Fruit fly (Drosophila melanogaster) whole organism, wandering third instar larva: ENCODE results near the gene CG31954.

ENCODE experiments used
- Abd-B ChIP-seq: fragments of >200 bp; optimal IDR thresholded peaks from 2 replicates; lab custom pipeline; 2017; ENCODE audit warnings: missing biosample characterization, missing genetic modification characterization
- CG32264 ChIP-seq: fragments of 200-800 bp; sonication (Bioruptor generic); optimal IDR thresholded peaks from 2 replicates; lab custom pipeline; 2016; ENCODE audit warnings: missing biosample characterization, missing genetic modification characterization
- CG9705 ChIP-seq: fragments of 200-800 bp; sonication (Bioruptor generic); optimal IDR thresholded peaks from 2 replicates; lab custom pipeline; 2018; ENCODE audit warnings: missing biosample characterization, mild to moderate bottlenecking, missing genetic modification characterization
- CrebA ChIP-seq: fragments of 200-800 bp; sonication (Bioruptor generic); optimal IDR thresholded peaks from 2 replicates; lab custom pipeline; 2016; ENCODE audit warnings: missing biosample characterization, mild to moderate bottlenecking, missing genetic modification characterization, borderline replicate concordance
- Dfd ChIP-seq: fragments of >200 bp; optimal IDR thresholded peaks from 2 replicates; lab custom pipeline; 2017; ENCODE audit warnings: missing biosample characterization, missing genetic modification characterization
- Dif ChIP-seq: fragments of 200-275, 200-300 bp; sonication (Bioruptor generic); optimal IDR thresholded peaks from 2 replicates; lab custom pipeline; 2018; ENCODE audit warnings: missing biosample characterization, missing genetic modification characterization; ENCODE audit not compliant: partially characterized antibody
- GATAd ChIP-seq: sonication (Bioruptor generic); optimal IDR thresholded peaks from 2 replicates; lab custom pipeline; 2016; ENCODE audit warnings: missing biosample characterization, missing genetic modification characterization
- HLH106 ChIP-seq: fragments of 200-800 bp; optimal IDR thresholded peaks from 3 replicates; lab custom pipeline; 2019; ENCODE audit warnings: missing biosample characterization, mild to moderate bottlenecking, missing genetic modification characterization, moderate library complexity
- Hnf4 ChIP-seq: fragments of 200-800 bp; sonication (Bioruptor generic); optimal IDR thresholded peaks from 2 replicates; lab custom pipeline; 2016; ENCODE audit warnings: missing biosample characterization, mild to moderate bottlenecking, missing genetic modification characterization
- Hr78 ChIP-seq: fragments of >200 bp; optimal IDR thresholded peaks from 2 replicates; lab custom pipeline; 2017; ENCODE audit warnings: missing biosample characterization, missing genetic modification characterization
- Hr83 ChIP-seq: fragments of 200-300 bp; sonication (Bioruptor generic); optimal IDR thresholded peaks from 2 replicates; lab custom pipeline; 2016; ENCODE audit warnings: missing biosample characterization, mild to moderate bottlenecking, missing genetic modification characterization, moderate library complexity; ENCODE audit not compliant: poor library complexity, severe bottlenecking
- Jra ChIP-seq: sonication (Bioruptor generic); optimal IDR thresholded peaks from 2 replicates; lab custom pipeline; 2016; ENCODE audit warnings: missing biosample characterization, missing genetic modification characterization
- Mio ChIP-seq: sonication (Bioruptor generic); optimal IDR thresholded peaks from 2 replicates; lab custom pipeline; 2016; ENCODE audit warnings: missing biosample characterization, missing genetic modification characterization
- Myc ChIP-seq: fragments of >200 bp; optimal IDR thresholded peaks from 2 replicates; lab custom pipeline; 2017
- N ChIP-seq: fragments of >200 bp; optimal IDR thresholded peaks from 2 replicates; lab custom pipeline; 2018; ENCODE audit warnings: missing biosample characterization, missing external identifiers, missing genetic modification characterization
- OdsH ChIP-seq: fragments of 200-800 bp; sonication (Bioruptor generic); optimal IDR thresholded peaks from 2 replicates; lab custom pipeline; 2016; ENCODE audit warnings: missing biosample characterization, mild to moderate bottlenecking, missing genetic modification characterization
- Rel ChIP-seq, 2 experiments: fragments of 200-800 bp; sonication (Bioruptor generic) in 1 of 2; optimal IDR thresholded peaks; 2 replicates in 1 of 2; 3 replicates in 1 of 2; lab custom pipeline; 2016 to 2019; ENCODE audit warnings: mild to moderate bottlenecking in 2 of 2, missing biosample characterization in 2 of 2, missing genetic modification characterization in 2 of 2, moderate library complexity in 1 of 2
- Sp1 ChIP-seq: fragments of 200-800 bp; sonication (Bioruptor generic); optimal IDR thresholded peaks from 3 replicates; lab custom pipeline; 2019; ENCODE audit warnings: missing biosample characterization, mild to moderate bottlenecking, missing genetic modification characterization, moderate library complexity
- Vsx2 ChIP-seq: fragments of 200-300, 225-300 bp; sonication (Bioruptor generic); optimal IDR thresholded peaks from 2 replicates; lab custom pipeline; 2018; ENCODE audit warnings: missing biosample characterization, missing genetic modification characterization; ENCODE audit not compliant: partially characterized antibody
- br ChIP-seq: fragments of 200-800 bp; sonication (Bioruptor generic); optimal IDR thresholded peaks from 2 replicates; lab custom pipeline; 2016; ENCODE audit warnings: missing biosample characterization, missing genetic modification characterization
- brk ChIP-seq: fragments of 200-800 bp; sonication (Bioruptor generic); optimal IDR thresholded peaks from 2 replicates; lab custom pipeline; 2016; ENCODE audit warnings: missing biosample characterization, mild to moderate bottlenecking, missing genetic modification characterization
- dl ChIP-seq, 2 experiments: fragments of 175-275, 200-275 bp in 1 of 2; fragments of 200-275 bp in 1 of 2; sonication (Bioruptor generic); optimal IDR thresholded peaks; lab custom pipeline; 2018; ENCODE audit warnings: mild to moderate bottlenecking in 2 of 2, missing biosample characterization in 2 of 2, missing genetic modification characterization in 2 of 2, moderate library complexity in 2 of 2; ENCODE audit not compliant: partially characterized antibody in 2 of 2, insufficient read depth in 1 of 2
- dmrt93B ChIP-seq: fragments of 200-800 bp; sonication (Bioruptor generic); optimal IDR thresholded peaks from 2 replicates; lab custom pipeline; 2018; ENCODE audit warnings: missing biosample characterization, mild to moderate bottlenecking, missing genetic modification characterization
- dsf ChIP-seq: sonication (Bioruptor generic); optimal IDR thresholded peaks from 2 replicates; lab custom pipeline; 2016; ENCODE audit warnings: missing biosample characterization, missing genetic modification characterization, borderline replicate concordance
- ey ChIP-seq: fragments of 200-800 bp; sonication (Bioruptor generic); optimal IDR thresholded peaks from 2 replicates; lab custom pipeline; 2016; ENCODE audit warnings: missing biosample characterization, missing genetic modification characterization
- foxo ChIP-seq, 2 experiments: fragments of 200-800 bp; sonication (Bioruptor generic); optimal IDR thresholded peaks; 2 replicates in 1 of 2; 3 replicates in 1 of 2; lab custom pipeline; 2016 to 2017; ENCODE audit warnings: missing biosample characterization in 2 of 2, missing genetic modification characterization in 2 of 2
- fru ChIP-seq: fragments of 200-800 bp; sonication (Bioruptor generic); optimal IDR thresholded peaks from 3 replicates; lab custom pipeline; 2016; ENCODE audit warnings: missing biosample characterization, mild to moderate bottlenecking, missing genetic modification characterization
- h ChIP-seq: fragments of 200-800 bp; sonication (Bioruptor generic); optimal IDR thresholded peaks from 3 replicates; lab custom pipeline; 2016; ENCODE audit warnings: missing biosample characterization, mild to moderate bottlenecking, missing genetic modification characterization
- jim ChIP-seq: fragments of 175-275, 200-325 bp; sonication (Bioruptor generic); optimal IDR thresholded peaks from 2 replicates; lab custom pipeline; 2016; ENCODE audit warnings: missing biosample characterization, mild to moderate bottlenecking, missing genetic modification characterization
- lola ChIP-seq: fragments of >200 bp; optimal IDR thresholded peaks from 2 replicates; lab custom pipeline; 2017; ENCODE audit warnings: missing biosample characterization, missing genetic modification characterization
- pan ChIP-seq: fragments of >200 bp; optimal IDR thresholded peaks from 2 replicates; lab custom pipeline; 2017
- psq ChIP-seq: fragments of 200-800 bp; sonication (Bioruptor generic); optimal IDR thresholded peaks from 3 replicates; lab custom pipeline; 2017; ENCODE audit warnings: missing biosample characterization, mild to moderate bottlenecking, missing genetic modification characterization, moderate library complexity
- rgr ChIP-seq: fragments of 200-800 bp; sonication (Bioruptor generic); optimal IDR thresholded peaks from 3 replicates; lab custom pipeline; 2016; ENCODE audit warnings: missing biosample characterization, mild to moderate bottlenecking, missing genetic modification characterization
- sage ChIP-seq: fragments of 200-800 bp; sonication (Bioruptor generic); optimal IDR thresholded peaks from 2 replicates; lab custom pipeline; 2016; ENCODE audit warnings: missing biosample characterization, mild to moderate bottlenecking, missing genetic modification characterization
- sv ChIP-seq: fragments of 200-800 bp; sonication (Bioruptor generic); optimal IDR thresholded peaks from 3 replicates; lab custom pipeline; 2016; ENCODE audit warnings: missing biosample characterization, missing genetic modification characterization
- tai ChIP-seq: sonication (Bioruptor generic); optimal IDR thresholded peaks from 2 replicates; lab custom pipeline; 2016; ENCODE audit warnings: missing biosample characterization, missing genetic modification characterization
- usp ChIP-seq: fragments of >200 bp; optimal IDR thresholded peaks from 2 replicates; lab custom pipeline; 2017; ENCODE audit warnings: missing biosample characterization, missing genetic modification characterization
- woc ChIP-seq: sonication (Bioruptor generic); optimal IDR thresholded peaks from 2 replicates; lab custom pipeline; 2016; ENCODE audit warnings: missing biosample characterization, mild to moderate bottlenecking, missing genetic modification characterization

CG31954 gene

DNA sequence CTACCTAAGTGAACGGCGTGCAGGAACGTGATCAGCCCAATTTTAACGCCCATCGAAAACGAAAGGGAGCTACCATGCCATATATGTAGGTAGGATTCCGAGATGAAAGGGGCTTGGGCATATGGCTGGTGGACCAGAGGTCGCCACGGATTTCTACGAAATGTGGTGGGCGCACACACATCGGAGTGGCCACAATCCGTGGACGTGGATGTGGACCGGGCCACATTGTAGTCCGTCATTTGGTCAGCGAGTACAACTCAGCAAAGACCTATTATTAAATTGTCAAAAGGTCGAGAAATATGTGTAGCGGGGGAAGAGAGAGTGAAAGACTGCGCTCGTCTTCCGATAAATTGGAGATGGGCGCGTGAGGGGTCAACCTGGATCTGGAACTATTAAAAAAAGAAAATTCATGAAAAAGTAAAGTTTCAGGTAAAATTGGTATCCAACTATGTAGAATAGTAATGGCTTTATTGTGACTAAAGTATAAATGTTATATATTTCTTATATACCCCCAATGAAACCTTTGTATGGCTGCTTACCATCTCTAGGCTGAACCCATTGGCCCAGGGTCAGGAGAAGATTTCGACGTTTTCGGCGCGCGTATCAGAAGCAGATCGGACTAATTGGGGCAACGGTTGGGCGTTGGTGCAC, 45.6 kb upstream of the CG31954 start:
- TF ChIP-seq HLH106 (tag; lab: Kevin White, UChicago) (peak; percentile 6), Sp1 (GFP tag; lab: Kevin White, UChicago) (no peak), fru (GFP tag; lab: Kevin White, UChicago) (peak; percentile 3), h (GFP tag; lab: Kevin White, UChicago) (peak; percentile 41), OdsH (GFP tag; lab: Kevin White, UChicago) (no peak), foxo (GFP tag; optimal IDR thresholded peaks at IDR 0.05; lab: Kevin White, UChicago) (peak in 1 of 2 experiments; percentile 42)

DNA sequence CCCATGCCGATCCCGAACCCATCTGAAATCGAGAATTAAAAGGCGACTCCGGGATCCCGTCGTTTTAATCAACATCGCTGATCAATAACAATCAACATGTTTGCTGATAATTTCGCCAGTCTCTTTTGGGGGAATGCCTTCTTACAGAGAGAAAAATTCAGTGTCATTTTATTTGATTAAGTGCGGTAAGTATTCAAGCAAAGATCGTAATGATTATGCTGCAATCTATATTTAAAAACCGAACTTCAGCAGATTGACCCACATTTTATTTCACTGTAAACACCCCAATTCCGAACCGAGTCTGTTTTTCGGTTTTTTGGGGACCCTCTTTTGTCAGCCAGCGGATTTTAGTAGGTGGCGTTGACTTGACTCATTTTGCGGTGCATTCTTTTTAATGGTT, 44.0 kb upstream of the CG31954 start:
- TF ChIP-seq Dif (GFP tag; lab: Kevin White, UChicago), result no peak
- peak; percentile 32 for TF ChIP-seq CG32264 (GFP tag; lab: Kevin White, UChicago)
- TF ChIP-seq Mio (GFP tag; lab: Kevin White, UChicago), result no peak
- no peak for TF ChIP-seq dsf (GFP tag; lab: Kevin White, UChicago)
- no peak for TF ChIP-seq N (GFP tag; lab: Kevin White, UChicago)
- TF ChIP-seq brk (GFP tag; lab: Kevin White, UChicago), result no peak
- TF ChIP-seq Jra (GFP tag; lab: Kevin White, UChicago), result no peak
- no peak for TF ChIP-seq lola
- TF ChIP-seq sage (GFP tag; lab: Kevin White, UChicago), result no peak
- TF ChIP-seq br (GFP tag; lab: Kevin White, UChicago), result peak; percentile 68
- no peak for TF ChIP-seq jim (GFP tag; lab: Kevin White, UChicago)
- TF ChIP-seq Hr78 (GFP tag; lab: Kevin White, UChicago), result no peak
- TF ChIP-seq woc (GFP tag; lab: Kevin White, UChicago), result peak; percentile 30
- TF ChIP-seq CrebA, result no peak
- TF ChIP-seq Dfd (GFP tag; lab: Kevin White, UChicago), result no peak
- TF ChIP-seq usp (GFP tag; lab: Kevin White, UChicago), result no peak
- no peak for TF ChIP-seq dl (GFP tag; optimal IDR thresholded peaks at IDR 0.05; lab: Kevin White, UChicago; ENCODE audit: insufficient read depth in 1 of 2, partially characterized antibody in 2 of 2)
- TF ChIP-seq Sp1 (GFP tag; lab: Kevin White, UChicago), result peak; percentile 58
- TF ChIP-seq fru (GFP tag; lab: Kevin White, UChicago), result peak; percentile 64
- no peak for TF ChIP-seq tai (GFP tag; lab: Kevin White, UChicago)
- TF ChIP-seq Vsx2 (GFP tag; lab: Kevin White, UChicago), result no peak
- peak; percentile 66 for TF ChIP-seq ey (GFP tag; lab: Kevin White, UChicago)
- no peak for TF ChIP-seq Abd-B (GFP tag; lab: Kevin White, UChicago)
- peak; percentile 26 for TF ChIP-seq CG9705 (GFP tag; lab: Kevin White, UChicago)
- TF ChIP-seq Rel (GFP tag; optimal IDR thresholded peaks at IDR 0.05; lab: Kevin White, UChicago), result no peak
- peak; percentile 31 for TF ChIP-seq Rel (tag; optimal IDR thresholded peaks at IDR 0.05; lab: Kevin White, UChicago)
- TF ChIP-seq OdsH (GFP tag; lab: Kevin White, UChicago), result peak; percentile 60
- TF ChIP-seq h (GFP tag; lab: Kevin White, UChicago), result peak; percentile 72
- TF ChIP-seq Myc (lab: Kevin White, UChicago), result no peak
- no peak for TF ChIP-seq sv (GFP tag; lab: Kevin White, UChicago)
- TF ChIP-seq pan (lab: Kevin White, UChicago), result no peak
- TF ChIP-seq HLH106 (tag; lab: Kevin White, UChicago), result peak; percentile 76
- TF ChIP-seq GATAd, result no peak
- TF ChIP-seq dmrt93B (GFP tag; lab: Kevin White, UChicago), result peak; percentile 62
- TF ChIP-seq Hr83, result no peak
- peak; percentile 33 for TF ChIP-seq psq (GFP tag; lab: Kevin White, UChicago)
- peak; percentile 59 for TF ChIP-seq Hnf4
- TF ChIP-seq foxo (GFP tag; optimal IDR thresholded peaks at IDR 0.05; lab: Kevin White, UChicago), result peak in 1 of 2 experiments; percentile 64
- TF ChIP-seq rgr (GFP tag; lab: Kevin White, UChicago), result peak; percentile 61
